Worm (Caenorhabditis elegans) whole organism, young adult: ENCODE measurements around the gene npr-41.
A peak's percentile ranks its signal among the peaks of the same experiment; 100 is the strongest.

Source experiments
- B0336.3 ChIP-seq: fragments of 200-800 bp; sonication (Bioruptor generic); IDR thresholded peaks from 2 replicates; pipeline ENCODE4 v1.3.6; 2022; ENCODE audit warnings: missing genetic modification characterization, missing compliant biosample characterization
- D2030.7 ChIP-seq: fragments of 200-800 bp; sonication (Bioruptor generic); IDR thresholded peaks from 2 replicates; pipeline ENCODE4 v1.3.6; 2022; ENCODE audit warnings: missing genetic modification reagents, missing genetic modification characterization, missing compliant biosample characterization
- K12H6.12 ChIP-seq: fragments of 200-800 bp; sonication (Bioruptor generic); optimal IDR thresholded peaks from 2 replicates; lab custom pipeline; 2018; ENCODE audit warnings: mild to moderate bottlenecking, missing genetic modification characterization, missing compliant biosample characterization
- T07F8.4 ChIP-seq: sonication (generic microtip); optimal IDR thresholded peaks from 2 replicates; lab custom pipeline; 2016; ENCODE audit warnings: mild to moderate bottlenecking, missing genetic modification characterization, moderate library complexity, missing compliant biosample characterization
- Y53G8AR.9 ChIP-seq: fragments of 200-800 bp; sonication (Bioruptor generic); conservative IDR thresholded peaks from 2 replicates; pipeline ENCODE4 v1.3.6; 2022; ENCODE audit warnings: missing genetic modification reagents, missing genetic modification characterization, missing compliant biosample characterization
- Y67H2A.10 ChIP-seq: fragments of 200-800 bp; sonication (Bioruptor generic); conservative IDR thresholded peaks from 2 replicates; pipeline ENCODE4 v1.3.6; 2022; ENCODE audit warnings: missing genetic modification reagents, missing genetic modification characterization, missing compliant biosample characterization
- Y79H2A.3 ChIP-seq: fragments of 200-800 bp; sonication (Bioruptor generic); conservative IDR thresholded peaks from 2 replicates; pipeline ENCODE4 v1.3.6; 2022; ENCODE audit warnings: missing genetic modification reagents, missing genetic modification characterization, missing compliant biosample characterization
- Y95B8A.8 ChIP-seq: fragments of 200-800 bp; sonication (Bioruptor generic); IDR thresholded peaks from 2 replicates; pipeline ENCODE4 v1.3.6; 2022; ENCODE audit warnings: missing genetic modification reagents, missing genetic modification characterization, missing compliant biosample characterization
- ZK185.1 ChIP-seq: sonication (generic microtip); optimal IDR thresholded peaks from 2 replicates; lab custom pipeline; 2016; ENCODE audit warnings: mild to moderate bottlenecking, missing genetic modification characterization, missing compliant biosample characterization; ENCODE audit not compliant: poor library complexity, severe bottlenecking
- akir-1 ChIP-seq: fragments of 200-800 bp; sonication (Bioruptor generic); optimal IDR thresholded peaks from 2 replicates; lab custom pipeline; 2018; ENCODE audit warnings: mild to moderate bottlenecking, missing genetic modification characterization, moderate library complexity, missing compliant biosample characterization
- ama-1 ChIP-seq, 3 experiments: fragments of 150-350 bp in 1 of 3; sonication (generic microtip) in 2 of 3; optimal IDR thresholded peaks; 2 replicates each; lab custom pipeline; 2014 to 2018; ENCODE audit warnings: missing biosample characterization in 2 of 3, missing genetic modification characterization in 2 of 3, missing genetic modification reagents in 2 of 3
- aptf-2 ChIP-seq: fragments of 200-800 bp; sonication (Bioruptor generic); conservative IDR thresholded peaks from 2 replicates; pipeline ENCODE4 v1.3.6; 2022; ENCODE audit warnings: missing genetic modification reagents, missing genetic modification characterization, missing compliant biosample characterization
- attf-6 ChIP-seq: fragments of 200-800 bp; sonication (Bioruptor generic); IDR thresholded peaks from 2 replicates; pipeline ENCODE4 v1.3.6; 2022; ENCODE audit warnings: missing genetic modification reagents, missing genetic modification characterization, missing compliant biosample characterization
- bed-2 ChIP-seq: fragments of 200-800 bp; sonication (Bioruptor generic); IDR thresholded peaks from 2 replicates; pipeline ENCODE4 v1.3.6; 2022; ENCODE audit warnings: missing genetic modification reagents, missing genetic modification characterization, missing compliant biosample characterization
- ccch-3 ChIP-seq: fragments of 200-800 bp; sonication (Bioruptor generic); optimal IDR thresholded peaks from 2 replicates; lab custom pipeline; 2018; ENCODE audit warnings: mild to moderate bottlenecking, missing genetic modification characterization, missing compliant biosample characterization
- cebp-2 ChIP-seq: fragments of 200-800 bp; sonication (Bioruptor generic); IDR thresholded peaks from 2 replicates; pipeline ENCODE4 v1.3.6; 2022; ENCODE audit warnings: missing genetic modification characterization, missing compliant biosample characterization
- ceh-79 ChIP-seq: sonication (generic microtip); optimal IDR thresholded peaks from 2 replicates; lab custom pipeline; 2017; ENCODE audit warnings: mild to moderate bottlenecking, missing genetic modification characterization, missing compliant biosample characterization
- ceh-91 ChIP-seq: fragments of 200-800 bp; sonication (Bioruptor generic); IDR thresholded peaks from 2 replicates; pipeline ENCODE4 v1.3.6; 2022; ENCODE audit warnings: missing genetic modification reagents, missing genetic modification characterization, missing compliant biosample characterization
- dox-1 ChIP-seq: fragments of 200-800 bp; sonication (Bioruptor generic); IDR thresholded peaks from 2 replicates; pipeline ENCODE4 v1.3.6; 2022; ENCODE audit warnings: missing genetic modification reagents, missing genetic modification characterization, missing compliant biosample characterization
- dpff-1 ChIP-seq: sonication (generic microtip); optimal IDR thresholded peaks from 2 replicates; lab custom pipeline; 2017; ENCODE audit warnings: mild to moderate bottlenecking, missing genetic modification characterization, missing compliant biosample characterization
- dpl-1 ChIP-seq: fragments of 150-350 bp; optimal IDR thresholded peaks from 2 replicates; lab custom pipeline; 2014; ENCODE audit warnings: missing biosample characterization, missing genetic modification reagents, missing genetic modification characterization
- egl-18 ChIP-seq: fragments of 200-800 bp; sonication (Bioruptor generic); IDR thresholded peaks from 2 replicates; pipeline ENCODE4 v1.3.6; 2022; ENCODE audit warnings: missing genetic modification reagents, missing genetic modification characterization, missing compliant biosample characterization
- egrh-3 ChIP-seq: fragments of 200-800 bp; sonication (Bioruptor generic); IDR thresholded peaks from 2 replicates; pipeline ENCODE4 v1.3.6; 2022; ENCODE audit warnings: missing genetic modification reagents, missing genetic modification characterization, missing compliant biosample characterization
- hlh-26 ChIP-seq: fragments of 200-800 bp; sonication (Bioruptor generic); conservative IDR thresholded peaks from 2 replicates; pipeline ENCODE4 v1.3.6; 2022; ENCODE audit warnings: missing genetic modification reagents, missing genetic modification characterization, missing compliant biosample characterization
- hmg-20 ChIP-seq: fragments of 200-800 bp; sonication (Bioruptor generic); IDR thresholded peaks from 2 replicates; pipeline ENCODE4 v1.3.6; 2022; ENCODE audit warnings: missing genetic modification reagents, missing genetic modification characterization, missing compliant biosample characterization
- hrde-1 ChIP-seq: sonication (generic microtip); optimal IDR thresholded peaks from 2 replicates; lab custom pipeline; 2016; ENCODE audit warnings: missing genetic modification characterization, mild to moderate bottlenecking, missing compliant biosample characterization, moderate library complexity, missing genotype, missing genetic modification reagents, borderline replicate concordance
- let-526 ChIP-seq: fragments of 200-800 bp; sonication (Bioruptor generic); IDR thresholded peaks from 2 replicates; pipeline ENCODE4 v1.3.6; 2022; ENCODE audit warnings: missing genetic modification reagents, missing genetic modification characterization, missing compliant biosample characterization
- lin-54 ChIP-seq: fragments of 200-800 bp; sonication (Bioruptor generic); optimal IDR thresholded peaks from 2 replicates; lab custom pipeline; 2018; ENCODE audit warnings: mild to moderate bottlenecking, missing genetic modification characterization, missing compliant biosample characterization
- lsy-27 ChIP-seq: sonication (generic microtip); optimal IDR thresholded peaks from 2 replicates; lab custom pipeline; 2017; ENCODE audit warnings: missing genetic modification characterization, mild to moderate bottlenecking, missing compliant biosample characterization, antibody characterized with exemption, missing genotype, borderline replicate concordance; ENCODE audit not compliant: insufficient read depth
- madf-8 ChIP-seq: fragments of 200-800 bp; sonication (Bioruptor generic); conservative IDR thresholded peaks from 2 replicates; pipeline ENCODE4 v1.3.6; 2022; ENCODE audit warnings: missing genetic modification reagents, missing genetic modification characterization, missing compliant biosample characterization
- nhr-120 ChIP-seq: fragments of 200-800 bp; sonication (Bioruptor generic); IDR thresholded peaks from 2 replicates; pipeline ENCODE4 v1.3.6; 2022; ENCODE audit warnings: missing genetic modification characterization, missing compliant biosample characterization
- nhr-179 ChIP-seq: sonication (generic microtip); optimal IDR thresholded peaks from 2 replicates; lab custom pipeline; 2016; ENCODE audit warnings: mild to moderate bottlenecking, missing genetic modification characterization, missing compliant biosample characterization
- nhr-80 ChIP-seq: sonication (generic microtip); optimal IDR thresholded peaks from 2 replicates; lab custom pipeline; 2016; ENCODE audit warnings: missing genetic modification characterization, missing compliant biosample characterization
- pbrm-1 ChIP-seq: fragments of 200-800 bp; sonication (Bioruptor generic); IDR thresholded peaks from 2 replicates; pipeline ENCODE4 v1.3.6; 2022; ENCODE audit warnings: missing genetic modification reagents, missing genetic modification characterization, missing compliant biosample characterization
- rec-8 ChIP-seq, 2 experiments: sonication (generic microtip); optimal IDR thresholded peaks; 2 replicates each; lab custom pipeline; 2016; ENCODE audit warnings: mild to moderate bottlenecking in 2 of 2, missing genetic modification characterization in 2 of 2, missing genetic modification reagents in 2 of 2, missing genotype in 2 of 2, missing biosample characterization in 1 of 2, missing compliant biosample characterization in 1 of 2, moderate library complexity in 1 of 2
- sdz-38 ChIP-seq: sonication (generic microtip); optimal IDR thresholded peaks from 2 replicates; lab custom pipeline; 2016; ENCODE audit warnings: missing genotype, missing genetic modification characterization, missing compliant biosample characterization
- sea-2 ChIP-seq: fragments of 200-800 bp; sonication (Bioruptor generic); IDR thresholded peaks from 2 replicates; pipeline ENCODE4 v1.3.6; 2022; ENCODE audit warnings: missing genetic modification characterization, missing compliant biosample characterization
- sptf-2 ChIP-seq: fragments of 200-800 bp; sonication (Bioruptor generic); optimal IDR thresholded peaks from 2 replicates; lab custom pipeline; 2018; ENCODE audit warnings: mild to moderate bottlenecking, missing genetic modification characterization, missing compliant biosample characterization
- tbp1 ChIP-seq: fragments of 200-800 bp; sonication (Bioruptor generic); optimal IDR thresholded peaks from 2 replicates; lab custom pipeline; 2018; ENCODE audit warnings: mild to moderate bottlenecking, missing genetic modification characterization, missing compliant biosample characterization
- unc-130 ChIP-seq: sonication (generic microtip); optimal IDR thresholded peaks from 2 replicates; lab custom pipeline; 2016; ENCODE audit warnings: missing genetic modification reagents, missing genetic modification characterization, missing compliant biosample characterization
- unc-62 ChIP-seq: fragments of 150-350 bp; optimal IDR thresholded peaks from 2 replicates; lab custom pipeline; 2014; ENCODE audit warnings: missing biosample characterization, missing genetic modification reagents, missing genetic modification characterization
- xnd-1 ChIP-seq: sonication (generic microtip); optimal IDR thresholded peaks from 2 replicates; lab custom pipeline; 2016; ENCODE audit warnings: missing genotype, missing genetic modification reagents, missing genetic modification characterization, missing compliant biosample characterization
- ztf-22 ChIP-seq: fragments of 200-800 bp; sonication (Bioruptor generic); optimal IDR thresholded peaks from 2 replicates; lab custom pipeline; 2018; ENCODE audit warnings: mild to moderate bottlenecking, missing genetic modification characterization, moderate library complexity, missing compliant biosample characterization
- ztf-25 ChIP-seq: fragments of 200-800 bp; sonication (Bioruptor generic); IDR thresholded peaks from 2 replicates; pipeline ENCODE4 v1.3.6; 2022; ENCODE audit warnings: missing genetic modification reagents, missing genetic modification characterization, missing compliant biosample characterization
- ztf-28 ChIP-seq: fragments of 200-800 bp; sonication (Bioruptor generic); IDR thresholded peaks from 2 replicates; pipeline ENCODE4 v1.3.6; 2022; ENCODE audit warnings: missing genetic modification reagents, missing genetic modification characterization, missing compliant biosample characterization
- ztf-3 ChIP-seq: fragments of 200-800 bp; sonication (Bioruptor generic); optimal IDR thresholded peaks from 2 replicates; lab custom pipeline; 2018; ENCODE audit warnings: mild to moderate bottlenecking, missing genetic modification characterization, missing compliant biosample characterization
- ztf-6 ChIP-seq: fragments of 200-800 bp; sonication (Bioruptor generic); IDR thresholded peaks from 2 replicates; pipeline ENCODE4 v1.3.6; 2022; ENCODE audit warnings: missing genetic modification reagents, missing genetic modification characterization, missing compliant biosample characterization

npr-41 gene

DNA sequence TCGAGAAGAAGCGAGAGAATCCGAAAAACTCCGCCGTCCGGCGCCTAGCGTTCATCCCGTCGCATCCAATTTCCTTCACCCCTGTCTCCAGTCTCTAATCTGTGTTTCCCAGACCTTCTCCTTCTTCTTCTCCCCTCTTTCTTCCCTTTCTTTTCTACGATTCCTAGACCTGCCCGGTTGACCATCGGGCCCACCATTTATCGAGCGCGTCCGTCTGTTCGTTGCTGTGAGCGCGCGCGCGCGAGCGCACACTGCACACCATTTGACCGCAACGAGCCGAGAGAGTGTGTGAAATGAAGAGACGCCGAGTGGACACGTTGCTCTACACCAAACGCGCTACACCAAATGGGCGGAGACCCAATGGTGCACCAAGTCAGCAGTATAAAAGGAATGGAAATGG, 26.6 kb downstream of the npr-41 start (continued):
- TF ChIP-seq lin-54 = peak; percentile 81
- peak; percentile 94 for TF ChIP-seq ceh-91 (GFP tag; lab: Robert Waterston, UW)
- TF ChIP-seq egrh-3 (GFP tag; lab: Robert Waterston, UW) = peak; percentile 82
- no peak for TF ChIP-seq akir-1 (GFP tag; lab: Kevin White, UChicago)
- TF ChIP-seq bed-2 (GFP tag; lab: Robert Waterston, UW) = peak; percentile 81; the same call in 1 of the 2 replicates
- TF ChIP-seq nhr-120 (GFP tag; lab: Robert Waterston, UW) = no peak
- no peak for TF ChIP-seq ztf-3
- no peak for TF ChIP-seq hlh-26 (GFP tag; lab: Robert Waterston, UW)
- TF ChIP-seq madf-8 (GFP tag; lab: Robert Waterston, UW) = peak; percentile 98
- TF ChIP-seq lsy-27 (tag; lab: Kevin White, UChicago) = no peak
- 0 out of 2 replicates have a peak, but pooled peaks have one; percentile 54 for TF ChIP-seq attf-6 (GFP tag; lab: Robert Waterston, UW)
- no peak for TF ChIP-seq sea-2 (GFP tag; lab: Robert Waterston, UW)
- no peak for TF ChIP-seq ztf-22
- TF ChIP-seq aptf-2 (GFP tag; lab: Robert Waterston, UW) = peak; percentile 85
- TF ChIP-seq T07F8.4 (tag; lab: Kevin White, UChicago) = no peak
- no peak for TF ChIP-seq ceh-79 (tag; lab: Kevin White, UChicago)
- peak; percentile 44 for TF ChIP-seq hrde-1 (tag; lab: Kevin White, UChicago)
- no peak for TF ChIP-seq ZK185.1 (tag; lab: Kevin White, UChicago)
- TF ChIP-seq ccch-3 (GFP tag; lab: Kevin White, UChicago) = no peak
- no peak for TF ChIP-seq nhr-80 (tag; lab: Kevin White, UChicago)
- TF ChIP-seq let-526 = no peak
- peak; percentile 95 for TF ChIP-seq xnd-1 (tag; lab: Kevin White, UChicago)
- TF ChIP-seq pbrm-1 (GFP tag; lab: Robert Waterston, UW) = peak; percentile 75; the same call in 1 of the 2 replicates
- peak; percentile 81; the same call in 1 of the 2 replicates for TF ChIP-seq Y95B8A.8
- peak; percentile 92 for TF ChIP-seq dox-1 (GFP tag; lab: Robert Waterston, UW)
- no peak for TF ChIP-seq sdz-38
- TF ChIP-seq cebp-2 (GFP tag; lab: Robert Waterston, UW) = no peak
- no peak for TF ChIP-seq K12H6.12 (tag; lab: Kevin White, UChicago)
- TF ChIP-seq Y79H2A.3 (GFP tag; lab: Robert Waterston, UW) = no peak
- no peak for TF ChIP-seq unc-62 (GFP tag; lab: Kevin White, UChicago)
- no peak for TF ChIP-seq sptf-2 (GFP tag; lab: Kevin White, UChicago)
- peak; percentile 72 for TF ChIP-seq unc-130 (GFP tag; lab: Kevin White, UChicago)
- no peak for TF ChIP-seq egl-18 (GFP tag; lab: Robert Waterston, UW)
- TF ChIP-seq Y53G8AR.9 (GFP tag; lab: Robert Waterston, UW) = 0 out of 2 replicates have a peak, but pooled peaks have one; percentile 68
- peak; percentile 88 for TF ChIP-seq dpl-1 (GFP tag; lab: Kevin White, UChicago)
- TF ChIP-seq ztf-6 (GFP tag; lab: Robert Waterston, UW) = no peak
- TF ChIP-seq ztf-28 = 0 out of 2 replicates have a peak, but pooled peaks have one; percentile 51
- TF ChIP-seq hmg-20 (GFP tag; lab: Robert Waterston, UW) = no peak
- TF ChIP-seq ama-1 (optimal IDR thresholded peaks at IDR 0.05; lab: Kevin White, UChicago) = no peak
- TF ChIP-seq ama-1 (GFP tag; optimal IDR thresholded peaks at IDR 0.05; lab: Kevin White, UChicago) = no peak
- TF ChIP-seq rec-8 (tag; optimal IDR thresholded peaks at IDR 0.05; lab: Kevin White, UChicago) = no peak
- TF ChIP-seq Y67H2A.10 = no peak
- TF ChIP-seq D2030.7 (GFP tag; lab: Robert Waterston, UW) = peak; percentile 95
- TF ChIP-seq tbp1 (GFP tag; lab: Kevin White, UChicago) = peak; percentile 59
- TF ChIP-seq nhr-179 (tag; lab: Kevin White, UChicago) = no peak
- TF ChIP-seq B0336.3 (GFP tag; lab: Robert Waterston, UW) = peak; percentile 71
- no peak for TF ChIP-seq ztf-25 (GFP tag; lab: Robert Waterston, UW)
- no peak for TF ChIP-seq dpff-1
